Fruit fly (Drosophila melanogaster) whole organism, embryonic: ENCODE measurements around the gene Rab30.

ENCODE experiments used
- Abd-B ChIP-seq: fragments of 200-800 bp; sonication (Bioruptor generic); optimal IDR thresholded peaks from 2 replicates; lab custom pipeline; 2018; ENCODE audit warnings: missing biosample characterization, mild to moderate bottlenecking, missing genetic modification characterization, moderate library complexity
- B-H1 ChIP-seq: fragments of 200-800 bp; sonication (Bioruptor generic); IDR thresholded peaks from 3 replicates; pipeline ENCODE4 v1.3.6; 2022; ENCODE audit warnings: missing biosample characterization, missing genetic modification characterization
- CG10274 ChIP-seq: fragments of 200-800 bp; sonication (Bioruptor generic); optimal IDR thresholded peaks from 3 replicates; lab custom pipeline; 2017; ENCODE audit warnings: missing biosample characterization, mild to moderate bottlenecking, missing genetic modification characterization
- CG13123 ChIP-seq: fragments of 200-800 bp; sonication (Bioruptor generic); optimal IDR thresholded peaks from 2 replicates; lab custom pipeline; 2016; ENCODE audit warnings: missing biosample characterization, missing genetic modification characterization
- CG14014 ChIP-seq: fragments of 200-800 bp; sonication (Bioruptor generic); IDR thresholded peaks from 2 replicates; pipeline ENCODE4 v1.3.6; 2022; ENCODE audit warnings: missing biosample characterization, missing genetic modification characterization
- CG1647 ChIP-seq: fragments of 200-800 bp; sonication (Bioruptor generic); optimal IDR thresholded peaks from 3 replicates; lab custom pipeline; 2016; ENCODE audit warnings: missing biosample characterization, missing genetic modification characterization
- CG17568 ChIP-seq: fragments of 200-800 bp; sonication (Bioruptor generic); optimal IDR thresholded peaks from 2 replicates; lab custom pipeline; 2018; ENCODE audit warnings: missing biosample characterization, mild to moderate bottlenecking, missing genetic modification characterization, moderate library complexity
- CG3065 ChIP-seq: fragments of 200-800 bp; sonication (Bioruptor generic); optimal IDR thresholded peaks from 2 replicates; lab custom pipeline; 2016; ENCODE audit warnings: missing biosample characterization, missing genetic modification characterization
- CG32532 ChIP-seq: fragments of 200-800 bp; sonication (Bioruptor generic); IDR thresholded peaks from 2 replicates; pipeline ENCODE4 v1.3.6; 2022; ENCODE audit warnings: missing biosample characterization, missing genetic modification characterization
- CG3281 ChIP-seq: fragments of 200-800 bp; sonication (Bioruptor generic); optimal IDR thresholded peaks from 3 replicates; lab custom pipeline; 2017; ENCODE audit warnings: missing biosample characterization, mild to moderate bottlenecking, missing genetic modification characterization
- CG3726 ChIP-seq: fragments of 200-800 bp; sonication (Bioruptor generic); IDR thresholded peaks from 3 replicates; pipeline ENCODE4, ENCODE4 v1.3.6; 2022; ENCODE audit warnings: missing biosample characterization, missing genetic modification characterization
- CG42726 ChIP-seq: fragments of 200-800 bp; sonication (Bioruptor generic); IDR thresholded peaks from 2 replicates; pipeline ENCODE4 v1.3.6; 2022; ENCODE audit warnings: missing biosample characterization, missing genetic modification characterization; ENCODE audit not compliant: partially characterized antibody
- CG4820 ChIP-seq: fragments of 200-800 bp; sonication (Bioruptor generic); optimal IDR thresholded peaks from 3 replicates; lab custom pipeline; 2016; ENCODE audit warnings: missing biosample characterization, missing genetic modification characterization
- CG6175 ChIP-seq: fragments of 200-800 bp; sonication (Bioruptor generic); IDR thresholded peaks from 3 replicates; pipeline ENCODE4 v1.3.6; 2022; ENCODE audit warnings: missing biosample characterization, missing genetic modification characterization
- CG6689 ChIP-seq: fragments of 200-800 bp; sonication (Bioruptor generic); IDR thresholded peaks from 2 replicates; pipeline ENCODE4 v1.3.6; 2022; ENCODE audit warnings: missing biosample characterization, missing genetic modification characterization
- CG6765 ChIP-seq: fragments of 200-800 bp; sonication (Bioruptor generic); optimal IDR thresholded peaks from 3 replicates; lab custom pipeline; 2017; ENCODE audit warnings: missing biosample characterization, mild to moderate bottlenecking, missing genetic modification characterization
- CG7928 ChIP-seq: fragments of 200-800 bp; sonication (Bioruptor generic); optimal IDR thresholded peaks from 2 replicates; lab custom pipeline; 2017; ENCODE audit warnings: missing biosample characterization, mild to moderate bottlenecking, missing genetic modification characterization
- CG7963 ChIP-seq: fragments of 200-800 bp; sonication (Bioruptor generic); IDR thresholded peaks from 3 replicates; pipeline ENCODE4 v1.3.6; 2022; ENCODE audit warnings: missing biosample characterization, missing genetic modification characterization; ENCODE audit not compliant: partially characterized antibody
- CG9609 ChIP-seq: fragments of 200-800 bp; sonication (Bioruptor generic); optimal IDR thresholded peaks from 3 replicates; lab custom pipeline; 2016; ENCODE audit warnings: missing biosample characterization, missing genetic modification characterization
- CG9797 ChIP-seq: fragments of 200-800 bp; sonication (Bioruptor generic); optimal IDR thresholded peaks from 3 replicates; lab custom pipeline; 2018; ENCODE audit warnings: missing biosample characterization, mild to moderate bottlenecking, missing genetic modification characterization
- CG9932 ChIP-seq: fragments of 200-800 bp; sonication (Bioruptor generic); IDR thresholded peaks from 2 replicates; pipeline ENCODE4 v1.3.6; 2022; ENCODE audit warnings: missing biosample characterization, missing genetic modification characterization
- Chrac-16 ChIP-seq: fragments of 200-800 bp; sonication (Bioruptor generic); optimal IDR thresholded peaks from 3 replicates; lab custom pipeline; 2016; ENCODE audit warnings: missing biosample characterization, missing genetic modification characterization
- CoRest ChIP-seq: fragments of 200-800 bp; sonication (Bioruptor generic); optimal IDR thresholded peaks from 3 replicates; lab custom pipeline; 2018; ENCODE audit warnings: missing biosample characterization, mild to moderate bottlenecking, missing genetic modification characterization, moderate library complexity
- D ChIP-seq, 2 experiments: fragments of 200-800 bp in 1 of 2; fragments of >200 bp in 1 of 2; sonication (Bioruptor generic) in 1 of 2; optimal IDR thresholded peaks; 2 replicates in 1 of 2; 3 replicates in 1 of 2; lab custom pipeline; 2017; ENCODE audit warnings: mild to moderate bottlenecking in 1 of 2, missing biosample characterization in 1 of 2, missing genetic modification characterization in 1 of 2, missing genetic modification reagents in 1 of 2
- Ets97D ChIP-seq: fragments of 200-800 bp; sonication (Bioruptor generic); optimal IDR thresholded peaks from 3 replicates; lab custom pipeline; 2016; ENCODE audit warnings: missing biosample characterization, missing genetic modification characterization
- HLH54F ChIP-seq: fragments of 200-800 bp; sonication (Bioruptor generic); optimal IDR thresholded peaks from 3 replicates; lab custom pipeline; 2016; ENCODE audit warnings: missing biosample characterization, missing genetic modification characterization
- Hmr ChIP-seq: fragments of 200-800 bp; sonication (Bioruptor generic); optimal IDR thresholded peaks from 3 replicates; lab custom pipeline; 2017; ENCODE audit warnings: mild to moderate bottlenecking, missing biosample characterization, missing genetic modification reagents, missing genetic modification characterization
- Ravus ChIP-seq: fragments of 200-800 bp; sonication (Bioruptor generic); IDR thresholded peaks from 2 replicates; pipeline ENCODE4 v1.3.6; 2022; ENCODE audit warnings: missing biosample characterization, missing genetic modification characterization
- Sry-δ ChIP-seq: fragments of 200-800 bp; sonication (Bioruptor generic); optimal IDR thresholded peaks from 2 replicates; lab custom pipeline; 2016; ENCODE audit warnings: missing biosample characterization, missing genetic modification characterization
- cad ChIP-seq: fragments of >200 bp; optimal IDR thresholded peaks from 2 replicates; lab custom pipeline; 2017; ENCODE audit warnings: missing biosample characterization, missing genetic modification characterization
- crol ChIP-seq: fragments of 200-800 bp; sonication (Bioruptor generic); IDR thresholded peaks from 2 replicates; pipeline ENCODE4 v1.3.6; 2022; ENCODE audit warnings: missing biosample characterization, missing genetic modification characterization
- dmrt11E ChIP-seq: fragments of 200-800 bp; sonication (Bioruptor generic); optimal IDR thresholded peaks from 3 replicates; lab custom pipeline; 2018; ENCODE audit warnings: missing biosample characterization, mild to moderate bottlenecking, missing genetic modification characterization, moderate library complexity
- eve ChIP-seq, 2 experiments: fragments of >200 bp; optimal IDR thresholded peaks; 2 replicates each; lab custom pipeline; 2017; ENCODE audit warnings: missing biosample characterization in 2 of 2, missing genetic modification characterization in 2 of 2
- fu2 ChIP-seq: fragments of 200-800 bp; sonication (Bioruptor generic); optimal IDR thresholded peaks from 2 replicates; lab custom pipeline; 2016; ENCODE audit warnings: missing biosample characterization, missing genetic modification characterization
- gcm ChIP-seq: fragments of 200-800 bp; sonication (Bioruptor generic); optimal IDR thresholded peaks from 2 replicates; lab custom pipeline; 2019; ENCODE audit warnings: missing biosample characterization, mild to moderate bottlenecking, missing genetic modification characterization, moderate library complexity
- gsb-n ChIP-seq: fragments of 200-800 bp; sonication (Bioruptor generic); optimal IDR thresholded peaks from 3 replicates; lab custom pipeline; 2018; ENCODE audit warnings: missing biosample characterization, mild to moderate bottlenecking, missing genetic modification characterization
- kah ChIP-seq: fragments of 200-800 bp; sonication (Bioruptor generic); optimal IDR thresholded peaks from 2 replicates; lab custom pipeline; 2018; ENCODE audit warnings: missing biosample characterization, mild to moderate bottlenecking, missing genetic modification characterization
- nerfin-2 ChIP-seq: fragments of 200-800 bp; sonication (Bioruptor generic); IDR thresholded peaks from 2 replicates; pipeline ENCODE4 v1.3.6; 2022; ENCODE audit warnings: missing biosample characterization, missing genetic modification characterization; ENCODE audit not compliant: partially characterized antibody
- pnt ChIP-seq: fragments of 200-800 bp; sonication (Bioruptor generic); optimal IDR thresholded peaks from 3 replicates; lab custom pipeline; 2016; ENCODE audit warnings: missing biosample characterization, missing genetic modification characterization
- schlank ChIP-seq: fragments of 200-800 bp; sonication (Bioruptor generic); optimal IDR thresholded peaks from 2 replicates; lab custom pipeline; 2018; ENCODE audit warnings: missing biosample characterization, mild to moderate bottlenecking, missing genetic modification characterization
- scrt ChIP-seq: fragments of 200-800 bp; sonication (Bioruptor generic); optimal IDR thresholded peaks from 2 replicates; lab custom pipeline; 2018; ENCODE audit warnings: missing biosample characterization, mild to moderate bottlenecking, missing genetic modification characterization, moderate library complexity
- seq ChIP-seq: fragments of 200-800 bp; sonication (Bioruptor generic); IDR thresholded peaks from 2 replicates; pipeline ENCODE4 v1.3.6; 2022; ENCODE audit warnings: missing biosample characterization, missing genetic modification characterization
- sna ChIP-seq: fragments of 200-800 bp; sonication (Bioruptor generic); IDR thresholded peaks from 2 replicates; pipeline ENCODE4 v1.3.6; 2022; ENCODE audit warnings: missing biosample characterization, missing genetic modification characterization; ENCODE audit not compliant: partially characterized antibody
- sr ChIP-seq: fragments of 200-800 bp; sonication (Bioruptor generic); IDR thresholded peaks from 3 replicates; pipeline ENCODE4 v1.3.6; 2022; ENCODE audit warnings: missing biosample characterization, missing genetic modification characterization
- tap ChIP-seq: fragments of 200-800 bp; optimal IDR thresholded peaks from 3 replicates; lab custom pipeline; 2019; ENCODE audit warnings: missing biosample characterization, mild to moderate bottlenecking, missing genetic modification characterization, moderate library complexity
- zf30C ChIP-seq: fragments of 200-800 bp; sonication (Bioruptor generic); optimal IDR thresholded peaks from 3 replicates; lab custom pipeline; 2018; ENCODE audit warnings: missing biosample characterization, mild to moderate bottlenecking, missing genetic modification characterization

The Rab30 gene

DNA sequence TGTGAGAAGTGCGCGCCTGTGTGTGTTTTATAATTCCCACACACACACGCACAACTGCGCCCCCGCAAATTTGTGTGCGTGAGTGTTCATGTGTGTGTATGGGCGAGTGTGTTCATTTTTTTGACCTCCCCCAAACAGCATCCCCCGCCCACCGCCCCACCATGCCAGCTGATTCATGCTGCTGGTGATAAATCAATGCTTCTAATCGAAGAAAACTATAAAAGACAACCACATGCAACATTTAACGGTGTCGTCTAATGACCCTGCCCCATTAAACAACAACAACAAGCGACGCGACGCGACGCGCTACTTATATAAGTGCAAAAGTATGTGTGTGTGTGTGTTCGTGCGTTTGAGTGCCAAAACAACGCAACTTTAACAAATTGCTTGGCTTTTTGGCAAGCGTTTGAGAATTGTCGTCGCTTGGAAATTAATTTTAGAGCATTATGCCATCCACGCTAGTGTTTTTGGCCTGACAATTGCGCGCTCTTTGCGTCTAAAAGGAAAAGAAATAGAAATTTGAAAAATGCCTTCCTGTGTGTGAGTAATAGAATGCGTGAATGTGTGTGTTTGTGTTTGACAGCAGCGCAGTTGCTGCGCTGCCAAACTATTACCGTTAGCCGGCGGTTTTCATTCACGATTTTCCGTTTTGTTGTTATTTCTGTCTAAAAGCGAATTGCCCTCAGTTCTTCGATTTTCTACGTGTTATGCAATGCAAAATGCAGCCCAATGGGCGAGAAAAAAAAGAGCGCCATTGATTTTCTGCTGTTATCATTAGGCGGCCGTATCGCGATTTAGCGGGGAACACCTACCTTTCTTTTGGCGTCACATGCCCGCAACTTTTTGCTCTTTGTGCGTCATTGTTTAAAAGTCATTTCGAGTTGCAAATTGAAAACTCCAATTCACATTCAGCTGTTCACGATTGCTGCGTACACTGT lies 6.3 kb upstream of the Rab30 start (continued):
- TF ChIP-seq sr (GFP tag; lab: Robert Waterston, UW) (peak; percentile 96), CG6175 (GFP tag; lab: Robert Waterston, UW) (peak; percentile 84; the same call in 2 of the 3 replicates)

DNA sequence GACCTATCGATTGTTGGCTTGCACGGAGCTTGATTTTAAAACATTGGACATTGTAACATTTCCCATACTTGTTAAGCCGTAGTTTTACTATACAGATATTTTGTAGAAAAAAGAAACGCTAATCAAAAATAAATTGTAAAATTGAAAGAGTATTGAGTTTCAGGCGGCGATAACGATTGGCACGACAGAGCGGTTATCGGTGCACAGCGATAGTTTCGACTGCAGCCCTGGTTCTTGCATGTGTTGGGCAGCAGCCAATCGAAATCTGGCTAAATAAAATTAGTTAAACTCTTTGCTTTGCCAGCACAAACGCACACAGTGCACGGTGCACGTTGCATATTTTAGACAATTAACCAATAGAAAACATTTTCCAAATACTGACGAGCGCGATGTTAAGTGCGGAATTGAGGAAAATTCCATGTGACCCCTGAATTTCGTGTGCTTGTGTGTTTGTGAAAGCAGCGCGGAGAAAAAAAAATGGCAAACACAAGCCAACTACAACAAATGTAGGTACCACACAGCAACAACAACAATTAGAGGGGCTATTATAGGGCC lies 5.4 kb upstream of the Rab30 start, which contains the start of gene milt:
Gene milt, plus strand, starts transcription at position 51 of the 555 bp plus-strand sequence.
- TF ChIP-seq CG32532 (GFP tag; lab: Robert Waterston, UW) (no peak), CG7963 (GFP tag; lab: Robert Waterston, UW) (peak; percentile 92), scrt (GFP tag; lab: Kevin White, UChicago) (no peak), CG17568 (GFP tag; lab: Kevin White, UChicago) (no peak), CG9609 (GFP tag; lab: Kevin White, UChicago) (no peak), tap (tag; lab: Kevin White, UChicago) (no peak), CG6689 (GFP tag; lab: Robert Waterston, UW) (no peak), gsb-n (tag; lab: Kevin White, UChicago) (no peak), eve (GFP tag; optimal IDR thresholded peaks at IDR 0.05; lab: Kevin White, UChicago) (no peak), cad (GFP tag; lab: Kevin White, UChicago) (no peak), Sry-δ (GFP tag; lab: Kevin White, UChicago) (peak; percentile 83), B-H1 (GFP tag; lab: Robert Waterston, UW) (no peak), D (optimal IDR thresholded peaks at IDR 0.05; lab: Kevin White, UChicago) (no peak), D (GFP tag; optimal IDR thresholded peaks at IDR 0.05; lab: Kevin White, UChicago) (no peak), kah (no peak), CG7928 (peak; percentile 96), Chrac-16 (GFP tag; lab: Kevin White, UChicago) (no peak), HLH54F (GFP tag; lab: Kevin White, UChicago) (no peak), Ravus (no peak), Hmr (GFP tag; lab: Kevin White, UChicago) (no peak), sna (GFP tag; lab: Robert Waterston, UW) (peak; percentile 76), CoRest (no peak), CG9932 (GFP tag; lab: Robert Waterston, UW) (no peak), CG3281 (no peak), CG3726 (GFP tag; lab: Robert Waterston, UW) (no peak), crol (no peak), dmrt11E (tag; lab: Kevin White, UChicago) (no peak), CG3065 (GFP tag; lab: Kevin White, UChicago) (no peak), nerfin-2 (GFP tag; lab: Robert Waterston, UW) (peak; percentile 89), CG10274 (GFP tag; lab: Kevin White, UChicago) (no peak), pnt (GFP tag; lab: Kevin White, UChicago) (no peak), seq (GFP tag; lab: Robert Waterston, UW) (no peak), CG14014 (GFP tag; lab: Robert Waterston, UW) (no peak), zf30C (no peak), fu2 (no peak), CG1647 (GFP tag; lab: Kevin White, UChicago) (no peak), CG6765 (no peak), CG9797 (GFP tag; lab: Kevin White, UChicago) (no peak), CG4820 (GFP tag; lab: Kevin White, UChicago) (no peak), CG13123 (GFP tag; lab: Kevin White, UChicago) (no peak), gcm (GFP tag; lab: Kevin White, UChicago) (no peak), schlank (tag; lab: Kevin White, UChicago) (no peak), Ets97D (GFP tag; lab: Kevin White, UChicago) (peak; percentile 52), CG42726 (peak; percentile 86), Abd-B (GFP tag; lab: Kevin White, UChicago) (no peak)
